Fruit fly (Drosophila melanogaster) whole organism, embryonic: Measurements from ENCODE around the gene Mst36Fb.

Source experiments
- Antp ChIP-seq: fragments of 200-800 bp; sonication (Bioruptor generic); optimal IDR thresholded peaks from 3 replicates; lab custom pipeline; 2016; ENCODE audit warnings: missing biosample characterization, missing genetic modification characterization
- B-H1 ChIP-seq: fragments of 200-800 bp; sonication (Bioruptor generic); IDR thresholded peaks from 3 replicates; pipeline ENCODE4 v1.3.6; 2022; ENCODE audit warnings: missing biosample characterization, missing genetic modification characterization
- CG10431 ChIP-seq: fragments of 200-800 bp; sonication (Bioruptor generic); optimal IDR thresholded peaks from 3 replicates; lab custom pipeline; 2018; ENCODE audit warnings: missing biosample characterization, mild to moderate bottlenecking, missing genetic modification characterization
- CG11247 ChIP-seq: fragments of 200-800 bp; sonication (Bioruptor generic); IDR thresholded peaks from 2 replicates; pipeline ENCODE4 v1.3.6; 2022; ENCODE audit warnings: missing biosample characterization, missing genetic modification characterization
- CG15011 ChIP-seq: fragments of 200-800 bp; sonication (Bioruptor generic); optimal IDR thresholded peaks from 3 replicates; lab custom pipeline; 2018; ENCODE audit warnings: missing biosample characterization, mild to moderate bottlenecking, missing genetic modification characterization
- CG1602 ChIP-seq: fragments of 200-800 bp; sonication (Bioruptor generic); optimal IDR thresholded peaks from 3 replicates; lab custom pipeline; 2016; ENCODE audit warnings: missing biosample characterization, missing genetic modification characterization
- CG17361 ChIP-seq: fragments of 200-800 bp; sonication (Bioruptor generic); IDR thresholded peaks from 3 replicates; pipeline ENCODE4 v1.3.6; 2022; ENCODE audit warnings: missing biosample characterization, missing genetic modification characterization
- CG17612 ChIP-seq: fragments of 200-800 bp; sonication (Bioruptor generic); IDR thresholded peaks from 2 replicates; pipeline ENCODE4 v1.3.6; 2022; ENCODE audit warnings: missing biosample characterization, missing genetic modification characterization
- CG18599 ChIP-seq: fragments of 200-800 bp; sonication (Bioruptor generic); optimal IDR thresholded peaks from 3 replicates; lab custom pipeline; 2017; ENCODE audit warnings: missing biosample characterization, missing genetic modification characterization, mild to moderate bottlenecking, moderate library complexity, missing genetic modification reagents
- CG2712 ChIP-seq: fragments of 200-800 bp; optimal IDR thresholded peaks from 3 replicates; lab custom pipeline; 2019; ENCODE audit warnings: missing biosample characterization, mild to moderate bottlenecking, missing genetic modification characterization, moderate library complexity
- CG3163 ChIP-seq: fragments of 200-800 bp; sonication (Bioruptor generic); optimal IDR thresholded peaks from 3 replicates; lab custom pipeline; 2016; ENCODE audit warnings: missing biosample characterization, missing genetic modification characterization
- CG32767 ChIP-seq: fragments of 200-800 bp; sonication (Bioruptor generic); IDR thresholded peaks from 2 replicates; pipeline ENCODE4 v1.3.6; 2022; ENCODE audit warnings: missing biosample characterization, missing genetic modification characterization
- CG33557 ChIP-seq: fragments of 200-800 bp; sonication (Bioruptor generic); optimal IDR thresholded peaks from 2 replicates; lab custom pipeline; 2019; ENCODE audit warnings: missing biosample characterization, mild to moderate bottlenecking, missing genetic modification characterization, moderate library complexity
- CG34422 ChIP-seq: fragments of 200-800 bp; sonication (Bioruptor generic); IDR thresholded peaks from 3 replicates; pipeline ENCODE4 v1.3.6; 2022; ENCODE audit warnings: missing biosample characterization, missing genetic modification characterization
- CG5180 ChIP-seq: fragments of 200-800 bp; sonication (Bioruptor generic); optimal IDR thresholded peaks from 3 replicates; lab custom pipeline; 2017; ENCODE audit warnings: missing biosample characterization, missing genetic modification characterization, mild to moderate bottlenecking, moderate library complexity, missing genetic modification reagents
- CG7786 ChIP-seq: fragments of 200-800 bp; sonication (Bioruptor generic); optimal IDR thresholded peaks from 2 replicates; lab custom pipeline; 2016; ENCODE audit warnings: missing biosample characterization, missing genetic modification characterization
- CG8281 ChIP-seq: fragments of 200-800 bp; sonication (Bioruptor generic); optimal IDR thresholded peaks from 2 replicates; lab custom pipeline; 2018; ENCODE audit warnings: missing biosample characterization, mild to moderate bottlenecking, missing genetic modification characterization, moderate library complexity
- Camta ChIP-seq: fragments of 200-800 bp; sonication (Bioruptor generic); optimal IDR thresholded peaks from 2 replicates; lab custom pipeline; 2016; ENCODE audit warnings: missing biosample characterization, missing genetic modification characterization
- D19A ChIP-seq: fragments of 200-800 bp; optimal IDR thresholded peaks from 3 replicates; lab custom pipeline; 2019; ENCODE audit warnings: missing biosample characterization, mild to moderate bottlenecking, missing genetic modification characterization, moderate library complexity
- Dip3 ChIP-seq: fragments of 200-800 bp; sonication (Bioruptor generic); optimal IDR thresholded peaks from 3 replicates; lab custom pipeline; 2016; ENCODE audit warnings: missing biosample characterization, missing genetic modification characterization
- Fer1 ChIP-seq: fragments of 200-800 bp; sonication (Bioruptor generic); optimal IDR thresholded peaks from 2 replicates; lab custom pipeline; 2017; ENCODE audit warnings: missing biosample characterization, mild to moderate bottlenecking, missing genetic modification characterization
- H15 ChIP-seq: fragments of 200-800 bp; sonication (Bioruptor generic); IDR thresholded peaks from 3 replicates; pipeline ENCODE4 v1.3.6; 2022; ENCODE audit warnings: missing biosample characterization, missing genetic modification characterization
- Hand ChIP-seq: fragments of 200-800 bp; sonication (Bioruptor generic); optimal IDR thresholded peaks from 2 replicates; lab custom pipeline; 2017; ENCODE audit warnings: mild to moderate bottlenecking, missing biosample characterization, missing genetic modification reagents, missing genetic modification characterization
- HmgD ChIP-seq: fragments of 200-800 bp; sonication (Bioruptor generic); optimal IDR thresholded peaks from 3 replicates; lab custom pipeline; 2016; ENCODE audit warnings: missing biosample characterization, missing genetic modification characterization
- HmgZ ChIP-seq: fragments of 200-800 bp; sonication (Bioruptor generic); optimal IDR thresholded peaks from 2 replicates; lab custom pipeline; 2018; ENCODE audit warnings: missing biosample characterization, mild to moderate bottlenecking, missing genetic modification characterization
- Hr51 ChIP-seq, 2 experiments: fragments of 200-800 bp; sonication (Bioruptor generic); optimal IDR thresholded peaks; 2 replicates in 1 of 2; 3 replicates in 1 of 2; lab custom pipeline; 2016 to 2018; ENCODE audit warnings: missing biosample characterization in 2 of 2, missing genetic modification characterization in 2 of 2, mild to moderate bottlenecking in 1 of 2, moderate library complexity in 1 of 2
- Hsf ChIP-seq: fragments of 200-800 bp; sonication (Bioruptor generic); optimal IDR thresholded peaks from 3 replicates; lab custom pipeline; 2016; ENCODE audit warnings: missing biosample characterization, missing genetic modification characterization
- MBD-R2 ChIP-seq: fragments of 200-800 bp; sonication (Bioruptor generic); IDR thresholded peaks from 2 replicates; pipeline ENCODE4 v1.3.6; 2022; ENCODE audit warnings: missing biosample characterization, missing genetic modification characterization
- Neu2 ChIP-seq: fragments of 200-800 bp; sonication (Bioruptor generic); optimal IDR thresholded peaks from 3 replicates; lab custom pipeline; 2016; ENCODE audit warnings: missing biosample characterization, missing genetic modification characterization, borderline replicate concordance
- Nf-YA ChIP-seq: fragments of 200-800 bp; sonication (Bioruptor generic); IDR thresholded peaks from 2 replicates; pipeline ENCODE4 v1.3.6; 2022; ENCODE audit warnings: missing biosample characterization, missing genetic modification characterization
- NfI ChIP-seq: fragments of 200-800 bp; sonication (Bioruptor generic); optimal IDR thresholded peaks from 3 replicates; lab custom pipeline; 2018; ENCODE audit warnings: missing biosample characterization, mild to moderate bottlenecking, missing genetic modification characterization, moderate library complexity
- PHDP ChIP-seq: fragments of 200-800 bp; sonication (Bioruptor generic); optimal IDR thresholded peaks from 3 replicates; lab custom pipeline; 2018; ENCODE audit warnings: missing biosample characterization, mild to moderate bottlenecking, missing genetic modification characterization, moderate library complexity
- Pdp1 ChIP-seq, 2 experiments: fragments of 200-800 bp; sonication (Bioruptor generic); optimal IDR thresholded peaks; 3 replicates each; lab custom pipeline; 2016; ENCODE audit warnings: missing biosample characterization in 2 of 2, missing genetic modification characterization in 2 of 2, mild to moderate bottlenecking in 1 of 2, moderate library complexity in 1 of 2
- Sox102F ChIP-seq: fragments of 200-800 bp; sonication (Bioruptor generic); optimal IDR thresholded peaks from 2 replicates; lab custom pipeline; 2018; ENCODE audit warnings: missing biosample characterization, mild to moderate bottlenecking, missing genetic modification characterization, moderate library complexity
- Ssrp ChIP-seq: fragments of 200-800 bp; sonication (Bioruptor generic); optimal IDR thresholded peaks from 2 replicates; lab custom pipeline; 2018; ENCODE audit warnings: missing biosample characterization, mild to moderate bottlenecking, missing genetic modification characterization, moderate library complexity
- TFAM ChIP-seq: fragments of 200-800 bp; sonication (Bioruptor generic); optimal IDR thresholded peaks from 2 replicates; lab custom pipeline; 2017; ENCODE audit warnings: missing biosample characterization, missing genetic modification characterization, inconsistent platforms
- Usf ChIP-seq: fragments of 200-800 bp; sonication (Bioruptor generic); optimal IDR thresholded peaks from 2 replicates; lab custom pipeline; 2017; ENCODE audit warnings: missing genotype, missing biosample characterization, missing genetic modification characterization
- cad ChIP-seq: fragments of >200 bp; optimal IDR thresholded peaks from 2 replicates; lab custom pipeline; 2017; ENCODE audit warnings: missing biosample characterization, missing genetic modification characterization
- crp ChIP-seq, 2 experiments: fragments of 200-800 bp; sonication (Bioruptor generic); optimal IDR thresholded peaks; 2 replicates in 1 of 2; 3 replicates in 1 of 2; lab custom pipeline; 2017; ENCODE audit warnings: missing biosample characterization in 2 of 2, missing genetic modification characterization in 2 of 2, mild to moderate bottlenecking in 1 of 2, moderate library complexity in 1 of 2
- da ChIP-seq: fragments of 200-800 bp; sonication (Bioruptor generic); optimal IDR thresholded peaks from 2 replicates; lab custom pipeline; 2016; ENCODE audit warnings: missing biosample characterization, missing genetic modification characterization
- gcm2 ChIP-seq: fragments of 200-800 bp; sonication (Bioruptor generic); optimal IDR thresholded peaks from 2 replicates; lab custom pipeline; 2016; ENCODE audit warnings: missing biosample characterization, missing genetic modification characterization
- insv ChIP-seq, 2 experiments: fragments of 200-800 bp; sonication (Bioruptor generic); optimal IDR thresholded peaks; 3 replicates each; lab custom pipeline; 2016 to 2018; ENCODE audit warnings: missing biosample characterization in 2 of 2, missing genetic modification characterization in 2 of 2
- lov ChIP-seq, 2 experiments: fragments of 200-800 bp in 1 of 2; fragments of >200 bp in 1 of 2; sonication (Bioruptor generic) in 1 of 2; IDR thresholded peaks in 1 of 2; optimal IDR thresholded peaks in 1 of 2; 2 replicates in 1 of 2; 3 replicates in 1 of 2; pipeline versions ENCODE4 v1.3.6 to Lab custom; 2017 to 2022; ENCODE audit warnings: missing biosample characterization in 1 of 2, missing genetic modification characterization in 1 of 2
- nerfin-2 ChIP-seq: fragments of 200-800 bp; sonication (Bioruptor generic); IDR thresholded peaks from 2 replicates; pipeline ENCODE4 v1.3.6; 2022; ENCODE audit warnings: missing biosample characterization, missing genetic modification characterization; ENCODE audit not compliant: partially characterized antibody
- p53 ChIP-seq: fragments of 200-800 bp; sonication (Bioruptor generic); optimal IDR thresholded peaks from 2 replicates; lab custom pipeline; 2016; ENCODE audit warnings: missing biosample characterization, missing genetic modification characterization
- pnt ChIP-seq: fragments of 200-800 bp; sonication (Bioruptor generic); optimal IDR thresholded peaks from 3 replicates; lab custom pipeline; 2016; ENCODE audit warnings: missing biosample characterization, missing genetic modification characterization
- stwl ChIP-seq: fragments of 200-800 bp; sonication (Bioruptor generic); optimal IDR thresholded peaks from 3 replicates; lab custom pipeline; 2018; ENCODE audit warnings: missing biosample characterization, mild to moderate bottlenecking, missing genetic modification characterization, moderate library complexity
- sug ChIP-seq: fragments of 200-800 bp; optimal IDR thresholded peaks from 2 replicates; lab custom pipeline; 2019; ENCODE audit warnings: missing biosample characterization, mild to moderate bottlenecking, missing genetic modification characterization, moderate library complexity
- vvl ChIP-seq: fragments of 200-800 bp; sonication (Bioruptor generic); IDR thresholded peaks from 2 replicates; pipeline ENCODE4 v1.3.6; 2022; ENCODE audit warnings: missing biosample characterization, missing genetic modification characterization

Mst36Fb gene

dm6 chr2L:18665952-18666606 lies 8.8 kb downstream of the Mst36Fb start (continued):
- TF ChIP-seq CG5180 = no peak
- TF ChIP-seq CG7786 (GFP tag; lab: Kevin White, UChicago) = no peak
- TF ChIP-seq CG33557 = no peak
- TF ChIP-seq CG10431 (GFP tag; lab: Kevin White, UChicago) = no peak
- no peak for TF ChIP-seq PHDP (tag; lab: Kevin White, UChicago)
- TF ChIP-seq Nf-YA = no peak
- peak in 1 of 2 experiments; percentile 58 for TF ChIP-seq Pdp1 (GFP tag; optimal IDR thresholded peaks at IDR 0.05; lab: Kevin White, UChicago)
- TF ChIP-seq gcm2 (GFP tag; lab: Kevin White, UChicago) = no peak
- no peak for TF ChIP-seq CG17612 (GFP tag; lab: Robert Waterston, UW)
- TF ChIP-seq CG34422 = peak; percentile 67
- peak; percentile 57 for TF ChIP-seq NfI (GFP tag; lab: Kevin White, UChicago)
- TF ChIP-seq Usf (GFP tag; lab: Kevin White, UChicago) = no peak
- peak; percentile 52 for TF ChIP-seq MBD-R2 (GFP tag; lab: Robert Waterston, UW)
- peak; percentile 62 for TF ChIP-seq Hsf (GFP tag; lab: Kevin White, UChicago)
- no peak for TF ChIP-seq TFAM (GFP tag; lab: Kevin White, UChicago)
- peak; percentile 55 for TF ChIP-seq Camta (GFP tag; lab: Kevin White, UChicago)
- no peak for TF ChIP-seq CG32767 (GFP tag; lab: Robert Waterston, UW)
- TF ChIP-seq Ssrp (tag; lab: Kevin White, UChicago) = peak; percentile 14
- TF ChIP-seq CG17361 (GFP tag; lab: Robert Waterston, UW) = no peak
- TF ChIP-seq crp (GFP tag; optimal IDR thresholded peaks at IDR 0.05; lab: Kevin White, UChicago) = no peak
- TF ChIP-seq CG1602 (GFP tag; lab: Kevin White, UChicago) = peak; percentile 61
- no peak for TF ChIP-seq cad
- no peak for TF ChIP-seq sug
- TF ChIP-seq da = peak; percentile 25
- TF ChIP-seq vvl (GFP tag; lab: Robert Waterston, UW) = peak; percentile 47; the same call in 1 of the 2 replicates
- TF ChIP-seq CG11247 = peak; percentile 82
- peak; percentile 57 for TF ChIP-seq Sox102F
- no peak for TF ChIP-seq CG15011 (GFP tag; lab: Kevin White, UChicago)
- TF ChIP-seq Fer1 (GFP tag; lab: Kevin White, UChicago) = no peak
- TF ChIP-seq pnt (GFP tag; lab: Kevin White, UChicago) = peak; percentile 69
- no peak for TF ChIP-seq nerfin-2 (GFP tag; lab: Robert Waterston, UW)
- no peak for TF ChIP-seq lov (optimal IDR thresholded peaks at IDR 0.05; lab: Kevin White, UChicago)
- no peak for TF ChIP-seq lov (GFP tag; IDR thresholded peaks at IDR 0.05; lab: Robert Waterston, UW)
- peak; percentile 70 for TF ChIP-seq HmgZ (tag; lab: Kevin White, UChicago)
- no peak for TF ChIP-seq CG18599
- TF ChIP-seq Antp (GFP tag; lab: Kevin White, UChicago) = peak; percentile 46
- peak; percentile 80 for TF ChIP-seq HmgD
- TF ChIP-seq CG8281 (tag; lab: Kevin White, UChicago) = no peak
- TF ChIP-seq Hr51 (GFP tag; optimal IDR thresholded peaks at IDR 0.05; lab: Kevin White, UChicago) = peak in 1 of 2 experiments; percentile 2
- peak; percentile 26 for TF ChIP-seq Dip3 (GFP tag; lab: Kevin White, UChicago)
- TF ChIP-seq D19A (tag; lab: Kevin White, UChicago) = peak; percentile 39
- no peak for TF ChIP-seq CG2712 (tag; lab: Kevin White, UChicago)
- TF ChIP-seq Neu2 = no peak
- TF ChIP-seq p53 (GFP tag; lab: Kevin White, UChicago) = peak; percentile 62
- TF ChIP-seq B-H1 = no peak
- peak; percentile 39; the same call in 1 of the 3 replicates for TF ChIP-seq H15 (GFP tag; lab: Robert Waterston, UW)
- peak; percentile 96 for TF ChIP-seq stwl (tag; lab: Kevin White, UChicago)
- TF ChIP-seq Hand = no peak
- TF ChIP-seq insv (GFP tag; optimal IDR thresholded peaks at IDR 0.05; lab: Kevin White, UChicago) = peak in 1 of 2 experiments; percentile 39
- TF ChIP-seq CG3163 (GFP tag; lab: Kevin White, UChicago) = peak; percentile 51
